Worm (Caenorhabditis elegans) whole organism, L3 larva: ENCODE results near the gene T28C6.10.

Source experiments
- aly-2 ChIP-seq: fragments of 150-350 bp; optimal IDR thresholded peaks from 2 replicates; lab custom pipeline; 2014; ENCODE audit warnings: missing biosample characterization, missing genetic modification characterization
- daf-12 ChIP-seq: fragments of 150-350 bp; optimal IDR thresholded peaks from 2 replicates; lab custom pipeline; 2014; ENCODE audit warnings: missing biosample characterization, missing genetic modification reagents, missing genetic modification characterization
- egl-27 ChIP-seq: sonication (generic microtip); optimal IDR thresholded peaks from 4 replicates; lab custom pipeline; 2017; ENCODE audit warnings: missing biosample characterization, missing genetic modification reagents, missing genetic modification characterization
- fos-1 ChIP-seq: fragments of 150-350 bp; optimal IDR thresholded peaks from 2 replicates; lab custom pipeline; 2014; ENCODE audit warnings: missing biosample characterization, missing genetic modification characterization
- jun-1 ChIP-seq: fragments of 150-350 bp; optimal IDR thresholded peaks from 2 replicates; lab custom pipeline; 2014; ENCODE audit warnings: missing biosample characterization, missing genetic modification reagents, missing genetic modification characterization
- lsy-12 ChIP-seq: sonication (generic microtip); optimal IDR thresholded peaks from 2 replicates; lab custom pipeline; 2016; ENCODE audit warnings: mild to moderate bottlenecking, missing genetic modification characterization, missing compliant biosample characterization
- nhr-11 ChIP-seq: fragments of 150-350 bp; optimal IDR thresholded peaks from 2 replicates; lab custom pipeline; 2014; ENCODE audit warnings: missing biosample characterization, missing genetic modification characterization
- nhr-12 ChIP-seq: fragments of 150-350 bp; optimal IDR thresholded peaks from 2 replicates; lab custom pipeline; 2014; ENCODE audit warnings: missing biosample characterization, missing genetic modification characterization
- nhr-237 ChIP-seq: fragments of 150-350 bp; optimal IDR thresholded peaks from 2 replicates; lab custom pipeline; 2014; ENCODE audit warnings: missing biosample characterization, missing genetic modification characterization
- nhr-43 ChIP-seq: sonication (generic microtip); optimal IDR thresholded peaks from 2 replicates; lab custom pipeline; 2016; ENCODE audit warnings: mild to moderate bottlenecking, missing genetic modification characterization, missing compliant biosample characterization; ENCODE audit not compliant: poor library complexity, severe bottlenecking
- pha-4 ChIP-seq: fragments of 150-350 bp; optimal IDR thresholded peaks from 2 replicates; lab custom pipeline; 2014; ENCODE audit warnings: missing biosample characterization, missing genetic modification reagents, missing genetic modification characterization
- snpc-4 ChIP-seq: fragments of 150-350 bp; optimal IDR thresholded peaks from 2 replicates; lab custom pipeline; 2014; ENCODE audit warnings: missing biosample characterization, missing genetic modification characterization

- TF ChIP-seq fos-1 (no peak), aly-2 (no peak), jun-1 (no peak), snpc-4 (no peak), nhr-12 (no peak), nhr-237 (tag; lab: Kevin White, UChicago) (no peak), lsy-12 (no peak), nhr-11 (tag; lab: Kevin White, UChicago) (no peak), pha-4 (tag; lab: Kevin White, UChicago) (no peak), daf-12 (no peak), nhr-43 (tag; lab: Kevin White, UChicago) (no peak), egl-27 (tag; lab: Kevin White, UChicago) (no peak)
These were observed 30.2 kb downstream of the T28C6.10 start, which contains the start of gene col-118 for ce11 chrIV:8847918-8848317.
